Fruit fly (Drosophila melanogaster): Measurements from ENCODE around the gene jvl.

The jvl gene

dm6 chr3R:14832256-14832655, 90.9 kb downstream of the jvl start (continued):
- TF ChIP-seq CG15514 (GFP tag; optimal IDR thresholded peaks at IDR 0.05), result no peak
- no peak for TF ChIP-seq CG2712 (tag; optimal IDR thresholded peaks at IDR 0.05)
- TF ChIP-seq bab2 (GFP tag; optimal IDR thresholded peaks at IDR 0.05), result no peak
- no peak for TF ChIP-seq ATbp (GFP tag; optimal IDR thresholded peaks at IDR 0.05)
- peak; percentile 36 for TF ChIP-seq CG7271 (tag; optimal IDR thresholded peaks at IDR 0.05)
- 0 out of 3 replicates have a peak, but pooled peaks have one; percentile 23 for TF ChIP-seq CG34422 (GFP tag; IDR thresholded peaks at IDR 0.05)
- no peak for TF ChIP-seq HLH54F (GFP tag; optimal IDR thresholded peaks at IDR 0.05)
- 0 out of 3 replicates have a peak, but pooled peaks have one; percentile 40 for TF ChIP-seq CG11456 (GFP tag; IDR thresholded peaks at IDR 0.05)
- TF ChIP-seq CTCF (GFP tag; optimal IDR thresholded peaks at IDR 0.05), result peak; percentile 44
- no peak for TF ChIP-seq Doc3 (GFP tag; IDR thresholded peaks at IDR 0.05; ENCODE audit: partially characterized antibody)
- TF ChIP-seq CG2199 (GFP tag; IDR thresholded peaks at IDR 0.05), result 0 out of 3 replicates have a peak, but pooled peaks have one; percentile 51
- TF ChIP-seq CG10959 (GFP tag; IDR thresholded peaks at IDR 0.05), result peak; percentile 31; the same call in 1 of the 2 replicates
- TF ChIP-seq Tbp (GFP tag; optimal IDR thresholded peaks at IDR 0.05), result no peak
- TF ChIP-seq CG42726 (GFP tag; IDR thresholded peaks at IDR 0.05; ENCODE audit: partially characterized antibody), result no peak
- TF ChIP-seq CG4730 (GFP tag; IDR thresholded peaks at IDR 0.05), result 0 out of 2 replicates have a peak, but pooled peaks have one; percentile 28

dm6 chr3R:14844743-14845142, 103.4 kb downstream of the jvl start, which contains the start of gene CG3610:
Gene CG3610, plus strand, starts transcription at chr3R:14845043.
- TF ChIP-seq Dll (GFP tag; IDR thresholded peaks at IDR 0.05; ENCODE audit: partially characterized antibody) (no peak), CG4854 (GFP tag; optimal IDR thresholded peaks at IDR 0.05) (no peak), D19A (tag; optimal IDR thresholded peaks at IDR 0.05) (no peak), org-1 (GFP tag; optimal IDR thresholded peaks at IDR 0.05) (no peak), pan (optimal IDR thresholded peaks at IDR 0.05) (no peak), pan (GFP tag; optimal IDR thresholded peaks at IDR 0.05 in 1 of 2, IDR thresholded peaks at IDR 0.05 in 1 of 2) (no peak)

Measured in whole organism, embryonic.